Fruit fly (Drosophila melanogaster) whole organism, embryonic: ENCODE data around the gene DnaJ-H.
A peak's percentile ranks its signal among the peaks of the same experiment; 100 is the strongest.

Source experiments
- Aef1 ChIP-seq: fragments of 200-800 bp; sonication (Bioruptor generic); IDR thresholded peaks from 3 replicates; pipeline ENCODE4 v1.3.6; 2022; ENCODE audit warnings: missing biosample characterization, missing genetic modification characterization
- CG10209 ChIP-seq: fragments of 200-800 bp; sonication (Bioruptor generic); optimal IDR thresholded peaks from 3 replicates; lab custom pipeline; 2017; ENCODE audit warnings: missing biosample characterization, mild to moderate bottlenecking, missing genetic modification characterization, missing genetic modification reagents
- CG1024 ChIP-seq: fragments of 200-800 bp; sonication (Bioruptor generic); IDR thresholded peaks from 2 replicates; pipeline ENCODE4 v1.3.6; 2022; ENCODE audit warnings: missing biosample characterization, missing genetic modification characterization
- CG10321 ChIP-seq: fragments of 200-800 bp; sonication (Bioruptor generic); IDR thresholded peaks from 2 replicates; pipeline ENCODE4 v1.3.6; 2022; ENCODE audit warnings: missing biosample characterization, missing genetic modification characterization
- CG11398 ChIP-seq: fragments of 200-800 bp; sonication (Bioruptor generic); optimal IDR thresholded peaks from 2 replicates; lab custom pipeline; 2016; ENCODE audit warnings: missing biosample characterization, missing genetic modification characterization
- CG11456 ChIP-seq: fragments of 200-800 bp; sonication (Bioruptor generic); IDR thresholded peaks from 3 replicates; pipeline ENCODE4 v1.3.6; 2022; ENCODE audit warnings: missing biosample characterization, missing genetic modification characterization
- CG11696 ChIP-seq: fragments of 200-800 bp; sonication (Bioruptor generic); IDR thresholded peaks from 2 replicates; pipeline ENCODE4 v1.3.6; 2022; ENCODE audit warnings: missing biosample characterization, missing genetic modification characterization
- CG13287 ChIP-seq: fragments of 200-800 bp; sonication (Bioruptor generic); IDR thresholded peaks from 2 replicates; pipeline ENCODE4 v1.3.6; 2022; ENCODE audit warnings: missing biosample characterization, missing genetic modification characterization; ENCODE audit not compliant: partially characterized antibody
- CG1603 ChIP-seq: fragments of 200-800 bp; sonication (Bioruptor generic); optimal IDR thresholded peaks from 2 replicates; lab custom pipeline; 2019; ENCODE audit warnings: missing biosample characterization, mild to moderate bottlenecking, missing genetic modification characterization, moderate library complexity
- CG16815 ChIP-seq: fragments of 200-800 bp; sonication (Bioruptor generic); optimal IDR thresholded peaks from 3 replicates; lab custom pipeline; 2017; ENCODE audit warnings: missing biosample characterization, mild to moderate bottlenecking, missing genetic modification characterization
- CG17186 ChIP-seq: fragments of 200-800 bp; sonication (Bioruptor generic); optimal IDR thresholded peaks from 3 replicates; lab custom pipeline; 2017; ENCODE audit warnings: missing biosample characterization, missing genetic modification reagents, missing genetic modification characterization
- CG17361 ChIP-seq: fragments of 200-800 bp; sonication (Bioruptor generic); IDR thresholded peaks from 3 replicates; pipeline ENCODE4 v1.3.6; 2022; ENCODE audit warnings: missing biosample characterization, missing genetic modification characterization
- CG17385 ChIP-seq: fragments of 200-800 bp; sonication (Bioruptor generic); optimal IDR thresholded peaks from 3 replicates; lab custom pipeline; 2018; ENCODE audit warnings: missing biosample characterization, mild to moderate bottlenecking, missing genetic modification characterization
- CG1832 ChIP-seq: fragments of 200-800 bp; sonication (Bioruptor generic); optimal IDR thresholded peaks from 2 replicates; lab custom pipeline; 2017; ENCODE audit warnings: missing biosample characterization, mild to moderate bottlenecking, missing genetic modification characterization, inconsistent platforms
- CG18476 ChIP-seq: fragments of 200-800 bp; sonication (Bioruptor generic); optimal IDR thresholded peaks from 2 replicates; lab custom pipeline; 2016; ENCODE audit warnings: missing biosample characterization, mild to moderate bottlenecking, missing genetic modification characterization
- CG2120 ChIP-seq: fragments of 200-800 bp; sonication (Bioruptor generic); optimal IDR thresholded peaks from 3 replicates; lab custom pipeline; 2016; ENCODE audit warnings: missing biosample characterization, missing genetic modification characterization
- CG33213 ChIP-seq: fragments of 200-800 bp; sonication (Bioruptor generic); optimal IDR thresholded peaks from 3 replicates; lab custom pipeline; 2016; ENCODE audit warnings: missing biosample characterization, missing genetic modification characterization
- CG7357 ChIP-seq: fragments of 200-800 bp; sonication (Bioruptor generic); IDR thresholded peaks from 3 replicates; pipeline ENCODE4 v1.3.6; 2022; ENCODE audit warnings: missing biosample characterization, missing genetic modification characterization
- CG7928 ChIP-seq: fragments of 200-800 bp; sonication (Bioruptor generic); optimal IDR thresholded peaks from 2 replicates; lab custom pipeline; 2017; ENCODE audit warnings: missing biosample characterization, mild to moderate bottlenecking, missing genetic modification characterization
- CG9215 ChIP-seq: fragments of 200-800 bp; sonication (Bioruptor generic); IDR thresholded peaks from 2 replicates; pipeline ENCODE4 v1.3.6; 2022; ENCODE audit warnings: missing biosample characterization, missing genetic modification characterization
- CG9797 ChIP-seq: fragments of 200-800 bp; sonication (Bioruptor generic); optimal IDR thresholded peaks from 3 replicates; lab custom pipeline; 2018; ENCODE audit warnings: missing biosample characterization, mild to moderate bottlenecking, missing genetic modification characterization
- CrebB ChIP-seq: fragments of 200-800 bp; sonication (Bioruptor generic); optimal IDR thresholded peaks from 3 replicates; lab custom pipeline; 2018; ENCODE audit warnings: missing biosample characterization, mild to moderate bottlenecking, missing genetic modification characterization
- D19A ChIP-seq: fragments of 200-800 bp; optimal IDR thresholded peaks from 3 replicates; lab custom pipeline; 2019; ENCODE audit warnings: missing biosample characterization, mild to moderate bottlenecking, missing genetic modification characterization, moderate library complexity
- Dbx ChIP-seq: fragments of 200-800 bp; sonication (Bioruptor generic); IDR thresholded peaks from 3 replicates; pipeline ENCODE4 v1.3.6; 2022; ENCODE audit warnings: missing biosample characterization, missing genetic modification characterization
- ERR ChIP-seq: fragments of 200-800 bp; sonication (Bioruptor generic); optimal IDR thresholded peaks from 2 replicates; lab custom pipeline; 2016; ENCODE audit warnings: missing biosample characterization, missing genetic modification characterization
- Elba2 ChIP-seq: fragments of 200-800 bp; sonication (Bioruptor generic); optimal IDR thresholded peaks from 3 replicates; lab custom pipeline; 2016; ENCODE audit warnings: missing biosample characterization, missing genetic modification characterization
- Ets65A ChIP-seq: fragments of 200-800 bp; sonication (Bioruptor generic); peaks from one replicate; lab custom pipeline; 2016; ENCODE audit warnings: missing biosample characterization, missing genetic modification characterization
- Fer1 ChIP-seq: fragments of 200-800 bp; sonication (Bioruptor generic); optimal IDR thresholded peaks from 2 replicates; lab custom pipeline; 2017; ENCODE audit warnings: missing biosample characterization, mild to moderate bottlenecking, missing genetic modification characterization
- HLH54F ChIP-seq: fragments of 200-800 bp; sonication (Bioruptor generic); optimal IDR thresholded peaks from 3 replicates; lab custom pipeline; 2016; ENCODE audit warnings: missing biosample characterization, missing genetic modification characterization
- Myb ChIP-seq: fragments of 200-800 bp; sonication (Bioruptor generic); optimal IDR thresholded peaks from 2 replicates; lab custom pipeline; 2016; ENCODE audit warnings: missing biosample characterization, missing genetic modification characterization
- NC2α ChIP-seq: fragments of 200-800 bp; sonication (Bioruptor generic); optimal IDR thresholded peaks from 2 replicates; lab custom pipeline; 2016; ENCODE audit warnings: missing biosample characterization, missing genetic modification characterization
- Poxn ChIP-seq: fragments of 200-800 bp; sonication (Bioruptor generic); IDR thresholded peaks from 2 replicates; pipeline ENCODE4 v1.3.6; 2022; ENCODE audit warnings: missing biosample characterization, missing genetic modification characterization
- Ravus ChIP-seq: fragments of 200-800 bp; sonication (Bioruptor generic); IDR thresholded peaks from 2 replicates; pipeline ENCODE4 v1.3.6; 2022; ENCODE audit warnings: missing biosample characterization, missing genetic modification characterization
- Sry-β ChIP-seq: fragments of 200-800 bp; sonication (Bioruptor generic); optimal IDR thresholded peaks from 2 replicates; lab custom pipeline; 2018; ENCODE audit warnings: missing biosample characterization, mild to moderate bottlenecking, missing genetic modification characterization, moderate library complexity
- TFAM ChIP-seq: fragments of 200-800 bp; sonication (Bioruptor generic); optimal IDR thresholded peaks from 2 replicates; lab custom pipeline; 2017; ENCODE audit warnings: missing biosample characterization, missing genetic modification characterization, inconsistent platforms
- ase ChIP-seq: fragments of 200-800 bp; sonication (Bioruptor generic); IDR thresholded peaks from 3 replicates; pipeline ENCODE4 v1.3.6; 2022; ENCODE audit warnings: missing biosample characterization, missing genetic modification characterization
- br ChIP-seq: fragments of >200 bp; optimal IDR thresholded peaks from 2 replicates; lab custom pipeline; 2017
- crol ChIP-seq: fragments of 200-800 bp; sonication (Bioruptor generic); IDR thresholded peaks from 2 replicates; pipeline ENCODE4 v1.3.6; 2022; ENCODE audit warnings: missing biosample characterization, missing genetic modification characterization
- gt ChIP-seq: fragments of 200-800 bp; sonication (Bioruptor generic); IDR thresholded peaks from 2 replicates; pipeline ENCODE4 v1.3.6; 2022; ENCODE audit warnings: missing biosample characterization, missing genetic modification characterization
- knrl ChIP-seq: fragments of 200-800 bp; sonication (Bioruptor generic); IDR thresholded peaks from 3 replicates; pipeline ENCODE4 v1.3.6; 2022; ENCODE audit warnings: missing biosample characterization, missing genetic modification characterization; ENCODE audit not compliant: partially characterized antibody
- lab ChIP-seq: fragments of 200-800 bp; sonication (Bioruptor generic); optimal IDR thresholded peaks from 3 replicates; lab custom pipeline; 2017; ENCODE audit warnings: missing biosample characterization, missing genetic modification characterization, mild to moderate bottlenecking, moderate library complexity, missing genetic modification reagents
- lilli ChIP-seq: fragments of 200-800 bp; sonication (Bioruptor generic); optimal IDR thresholded peaks from 3 replicates; lab custom pipeline; 2016; ENCODE audit warnings: missing biosample characterization, missing genetic modification characterization
- nerfin-2 ChIP-seq: fragments of 200-800 bp; sonication (Bioruptor generic); IDR thresholded peaks from 2 replicates; pipeline ENCODE4 v1.3.6; 2022; ENCODE audit warnings: missing biosample characterization, missing genetic modification characterization; ENCODE audit not compliant: partially characterized antibody
- pzg ChIP-seq: fragments of 200-800 bp; sonication (Bioruptor generic); optimal IDR thresholded peaks from 3 replicates; lab custom pipeline; 2018; ENCODE audit warnings: missing biosample characterization, mild to moderate bottlenecking, missing genetic modification characterization, moderate library complexity
- rib ChIP-seq: fragments of 200-800 bp; sonication (Bioruptor generic); IDR thresholded peaks from 2 replicates; pipeline ENCODE4 v1.3.6; 2022; ENCODE audit warnings: missing biosample characterization, missing genetic modification characterization
- sd ChIP-seq: fragments of 200-800 bp; sonication (Bioruptor generic); optimal IDR thresholded peaks from 3 replicates; lab custom pipeline; 2018; ENCODE audit warnings: missing biosample characterization, mild to moderate bottlenecking, missing genetic modification characterization, moderate library complexity
- trh ChIP-seq: fragments of 200-800 bp; sonication (Bioruptor generic); optimal IDR thresholded peaks from 2 replicates; lab custom pipeline; 2016; ENCODE audit warnings: missing biosample characterization, missing genetic modification characterization
- tx ChIP-seq: fragments of 200-800 bp; sonication (Bioruptor generic); optimal IDR thresholded peaks from 2 replicates; lab custom pipeline; 2016; ENCODE audit warnings: missing biosample characterization, missing genetic modification characterization
- wdn ChIP-seq: fragments of 200-800 bp; sonication (Bioruptor generic); IDR thresholded peaks from 2 replicates; pipeline ENCODE4 v1.3.6; 2022; ENCODE audit warnings: missing biosample characterization, missing genetic modification characterization
- wor ChIP-seq: fragments of 200-800 bp; sonication (Bioruptor generic); IDR thresholded peaks from 2 replicates; pipeline ENCODE4 v1.3.6; 2022; ENCODE audit warnings: missing biosample characterization, missing genetic modification characterization
- zf30C ChIP-seq: fragments of 200-800 bp; sonication (Bioruptor generic); optimal IDR thresholded peaks from 3 replicates; lab custom pipeline; 2018; ENCODE audit warnings: missing biosample characterization, mild to moderate bottlenecking, missing genetic modification characterization

DnaJ-H gene

DNA sequence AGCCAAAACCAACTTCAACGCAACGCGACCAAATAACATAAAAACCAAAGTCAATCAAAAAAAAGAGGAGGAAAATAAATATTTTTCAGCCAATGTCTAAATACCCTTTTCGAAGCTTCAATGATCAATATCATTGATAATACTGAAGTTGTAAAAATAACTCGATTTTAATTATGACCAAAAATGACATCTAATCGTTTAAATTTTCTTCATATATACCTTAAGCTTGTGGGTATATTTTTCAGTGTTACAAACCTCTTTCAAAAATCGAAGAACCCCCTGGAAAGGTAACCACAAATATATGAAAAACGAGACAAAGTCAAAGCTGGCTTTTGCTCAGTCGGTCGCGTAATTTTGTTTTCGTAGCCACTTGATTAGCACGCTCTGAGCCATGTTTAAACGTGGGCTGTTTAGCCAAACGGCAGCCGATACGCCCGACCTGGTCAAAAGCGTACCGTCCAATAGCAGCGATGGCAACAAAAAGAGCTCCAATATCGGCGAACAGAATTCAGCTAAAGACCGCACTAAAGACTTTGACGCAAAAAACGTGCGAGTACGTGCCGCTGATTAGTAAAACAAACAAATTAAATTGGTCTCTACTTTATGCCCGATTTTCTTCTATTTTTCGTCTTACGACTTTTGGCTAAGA, 20.7 kb downstream of the DnaJ-H start (continued):
- TF ChIP-seq CG10209 (GFP tag; lab: Kevin White, UChicago) (peak; percentile 77), CG11398 (peak; percentile 18), CG9797 (GFP tag; lab: Kevin White, UChicago) (no peak), CG1603 (tag; lab: Kevin White, UChicago) (peak; percentile 21), CG11696 (peak; percentile 68), gt (no peak), wdn (GFP tag; lab: Robert Waterston, UW) (peak; percentile 70), rib (GFP tag; lab: Robert Waterston, UW) (peak; percentile 73; the same call in 1 of the 2 replicates), crol (GFP tag; lab: Robert Waterston, UW) (no peak), lab (GFP tag; lab: Kevin White, UChicago) (peak; percentile 90), Ets65A (GFP tag; lab: Kevin White, UChicago) (peak; percentile 87), TFAM (GFP tag; lab: Kevin White, UChicago) (no peak), CG1832 (no peak), wor (GFP tag; lab: Robert Waterston, UW) (0 out of 2 replicates have a peak, but pooled peaks have one; percentile 10), CrebB (peak; percentile 26), br (lab: Kevin White, UChicago) (no peak), CG9215 (GFP tag; lab: Robert Waterston, UW) (peak; percentile 83), NC2α (GFP tag; lab: Kevin White, UChicago) (no peak), D19A (tag; lab: Kevin White, UChicago) (peak; percentile 82), sd (tag; lab: Kevin White, UChicago) (peak; percentile 63), CG7357 (GFP tag; lab: Robert Waterston, UW) (peak; percentile 72), nerfin-2 (GFP tag; lab: Robert Waterston, UW) (no peak), Elba2 (GFP tag; lab: Kevin White, UChicago) (no peak), Poxn (GFP tag; lab: Robert Waterston, UW) (peak; percentile 50; the same call in 1 of the 2 replicates), CG2120 (GFP tag; lab: Kevin White, UChicago) (peak; percentile 91), ERR (GFP tag; lab: Kevin White, UChicago) (peak; percentile 71), CG11456 (peak; percentile 81), Myb (GFP tag; lab: Kevin White, UChicago) (peak; percentile 59), zf30C (GFP tag; lab: Kevin White, UChicago) (no peak), CG33213 (GFP tag; lab: Kevin White, UChicago) (peak; percentile 54), pzg (GFP tag; lab: Kevin White, UChicago) (no peak), CG13287 (GFP tag; lab: Robert Waterston, UW) (no peak), CG18476 (GFP tag; lab: Kevin White, UChicago) (peak; percentile 60), CG7928 (peak; percentile 47), CG16815 (peak; percentile 29), Ravus (peak; percentile 70), tx (GFP tag; lab: Kevin White, UChicago) (peak; percentile 53), HLH54F (GFP tag; lab: Kevin White, UChicago) (peak; percentile 70), CG17361 (GFP tag; lab: Robert Waterston, UW) (peak; percentile 82), trh (GFP tag; lab: Kevin White, UChicago) (no peak), Aef1 (peak; percentile 78), CG10321 (GFP tag; lab: Robert Waterston, UW) (0 out of 2 replicates have a peak, but pooled peaks have one; percentile 14), CG17186 (GFP tag; lab: Kevin White, UChicago) (no peak), Dbx (peak; percentile 86), Sry-β (GFP tag; lab: Kevin White, UChicago) (no peak), CG17385 (GFP tag; lab: Kevin White, UChicago) (peak; percentile 66), CG1024 (GFP tag; lab: Robert Waterston, UW) (no peak), lilli (GFP tag; lab: Kevin White, UChicago) (peak; percentile 83), Fer1 (GFP tag; lab: Kevin White, UChicago) (peak; percentile 87), ase (GFP tag; lab: Robert Waterston, UW) (0 out of 3 replicates have a peak, but pooled peaks have one; percentile 36), knrl (GFP tag; lab: Robert Waterston, UW) (no peak)
